Fruit fly (Drosophila melanogaster): ENCODE data around the gene CG31140.

CG31140 gene

dm6 chr3R:23962781-23963222, at the start of gene CG31140 (continued):
- TF ChIP-seq CG12942 (GFP tag; optimal IDR thresholded peaks at IDR 0.05): no peak
- TF ChIP-seq mld (GFP tag; IDR thresholded peaks at IDR 0.05; ENCODE audit: partially characterized antibody): no peak
- no peak for TF ChIP-seq CG1602 (GFP tag; optimal IDR thresholded peaks at IDR 0.05)
- TF ChIP-seq org-1 (GFP tag; optimal IDR thresholded peaks at IDR 0.05): no peak
- TF ChIP-seq CG12071 (GFP tag; optimal IDR thresholded peaks at IDR 0.05): peak; percentile 63
- no peak for TF ChIP-seq Ets97D (GFP tag; optimal IDR thresholded peaks at IDR 0.05)
- peak; percentile 76 for TF ChIP-seq CG12769 (tag; optimal IDR thresholded peaks at IDR 0.05)
- no peak for TF ChIP-seq CG10147 (GFP tag; optimal IDR thresholded peaks at IDR 0.05)
- TF ChIP-seq CG31365 (tag; optimal IDR thresholded peaks at IDR 0.05): no peak
- peak in 1 of 2 experiments; percentile 38 for TF ChIP-seq bsh (GFP tag; optimal IDR thresholded peaks at IDR 0.05)
- TF ChIP-seq sug (tag; optimal IDR thresholded peaks at IDR 0.05): no peak
- TF ChIP-seq Lpt (GFP tag; optimal IDR thresholded peaks at IDR 0.05): no peak
- TF ChIP-seq Dp (GFP tag; optimal IDR thresholded peaks at IDR 0.05): peak; percentile 28
- TF ChIP-seq eve (GFP tag; optimal IDR thresholded peaks at IDR 0.05): no peak
- no peak for TF ChIP-seq CG8944 (GFP tag; optimal IDR thresholded peaks at IDR 0.05)
- TF ChIP-seq CG14710 (tag; optimal IDR thresholded peaks at IDR 0.05): no peak
- peak; percentile 38 for TF ChIP-seq Hmr (GFP tag; optimal IDR thresholded peaks at IDR 0.05)
- no peak for TF ChIP-seq aop (GFP tag; IDR thresholded peaks at IDR 0.05)
- TF ChIP-seq CG34224 (GFP tag; IDR thresholded peaks at IDR 0.05; ENCODE audit: partially characterized antibody): peak; percentile 35; the same call in 1 of the 3 replicates
- TF ChIP-seq Deaf1 (tag; optimal IDR thresholded peaks at IDR 0.05): peak; percentile 20
- TF ChIP-seq sna (GFP tag; IDR thresholded peaks at IDR 0.05; ENCODE audit: partially characterized antibody): 0 out of 2 replicates have a peak, but pooled peaks have one; percentile 13
- no peak for TF ChIP-seq Eip74EF (GFP tag; optimal IDR thresholded peaks at IDR 0.05)
- no peak for TF ChIP-seq Nf-YA (GFP tag; IDR thresholded peaks at IDR 0.05)
- TF ChIP-seq Dad (GFP tag; optimal IDR thresholded peaks at IDR 0.05): no peak
- TF ChIP-seq fd64A (GFP tag; optimal IDR thresholded peaks at IDR 0.05): no peak
- TF ChIP-seq sqz (GFP tag; optimal IDR thresholded peaks at IDR 0.05): no peak
- no peak for TF ChIP-seq her (GFP tag; optimal IDR thresholded peaks at IDR 0.05)
- TF ChIP-seq seq (GFP tag; IDR thresholded peaks at IDR 0.05): peak; percentile 43; the same call in 1 of the 2 replicates
- TF ChIP-seq CG1603 (tag; optimal IDR thresholded peaks at IDR 0.05): no peak
- TF ChIP-seq Abd-B (GFP tag; optimal IDR thresholded peaks at IDR 0.05): no peak
- no peak for TF ChIP-seq ap (GFP tag; IDR thresholded peaks at IDR 0.05)
- no peak for TF ChIP-seq H15 (GFP tag; IDR thresholded peaks at IDR 0.05)
- peak; percentile 24; the same call in 1 of the 3 replicates for TF ChIP-seq row (GFP tag; IDR thresholded peaks at IDR 0.05)
- no peak for TF ChIP-seq disco-r (GFP tag; optimal IDR thresholded peaks at IDR 0.05)
- no peak for TF ChIP-seq CG17385 (GFP tag; optimal IDR thresholded peaks at IDR 0.05)
- no peak for TF ChIP-seq usp (GFP tag; optimal IDR thresholded peaks at IDR 0.05)
- no peak for TF ChIP-seq bab2 (GFP tag; optimal IDR thresholded peaks at IDR 0.05)
- no peak for TF ChIP-seq CG13296 (GFP tag; optimal IDR thresholded peaks at IDR 0.05)
- no peak for TF ChIP-seq CG1647 (GFP tag; optimal IDR thresholded peaks at IDR 0.05)
- TF ChIP-seq zfh2 (GFP tag; optimal IDR thresholded peaks at IDR 0.05): no peak
- TF ChIP-seq corto (GFP tag; optimal IDR thresholded peaks at IDR 0.05): no peak
- TF ChIP-seq tap (tag; optimal IDR thresholded peaks at IDR 0.05): no peak
- TF ChIP-seq scrt (GFP tag; optimal IDR thresholded peaks at IDR 0.05): peak; percentile 97
- TF ChIP-seq CG17612 (GFP tag; IDR thresholded peaks at IDR 0.05): no peak
- TF ChIP-seq Meics (GFP tag; optimal IDR thresholded peaks at IDR 0.05): no peak
- peak; percentile 27 for TF ChIP-seq kah (GFP tag; optimal IDR thresholded peaks at IDR 0.05)
- TF ChIP-seq CG18262 (tag; optimal IDR thresholded peaks at IDR 0.05): no peak
- 0 out of 2 replicates have a peak, but pooled peaks have one; percentile 9 for TF ChIP-seq Rfx (GFP tag; IDR thresholded peaks at IDR 0.05)
- peak; percentile 17 for TF ChIP-seq CG11504 (tag; optimal IDR thresholded peaks at IDR 0.05)
- peak; percentile 74 for TF ChIP-seq Ets65A (GFP tag)
- no peak for TF ChIP-seq CG2129 (GFP tag; IDR thresholded peaks at IDR 0.05; ENCODE audit: partially characterized antibody)

All from whole organism, embryonic.